Fruit fly (Drosophila melanogaster) whole organism, embryonic: ENCODE data around the gene dwg.

Source experiments
- Abd-B ChIP-seq: fragments of 200-800 bp; sonication (Bioruptor generic); optimal IDR thresholded peaks from 2 replicates; lab custom pipeline; 2018; ENCODE audit warnings: missing biosample characterization, mild to moderate bottlenecking, missing genetic modification characterization, moderate library complexity
- B-H2 ChIP-seq: fragments of 200-800 bp; sonication (Bioruptor generic); optimal IDR thresholded peaks from 2 replicates; lab custom pipeline; 2018; ENCODE audit warnings: missing biosample characterization, mild to moderate bottlenecking, missing genetic modification characterization
- CG11560 ChIP-seq: fragments of 200-800 bp; sonication (Bioruptor generic); IDR thresholded peaks from 3 replicates; pipeline ENCODE4 v1.3.6; 2022; ENCODE audit warnings: missing biosample characterization, missing genetic modification characterization
- CG14860 ChIP-seq: fragments of 200-800 bp; sonication (Bioruptor generic); IDR thresholded peaks from 3 replicates; pipeline ENCODE4 v1.3.6; 2022; ENCODE audit warnings: missing biosample characterization, missing genetic modification characterization; ENCODE audit not compliant: partially characterized antibody
- CG15696 ChIP-seq: fragments of 200-800 bp; sonication (Bioruptor generic); optimal IDR thresholded peaks from 2 replicates; lab custom pipeline; 2019; ENCODE audit warnings: missing biosample characterization, mild to moderate bottlenecking, missing genetic modification characterization, moderate library complexity
- CG16863 ChIP-seq: fragments of 200-800 bp; sonication (Bioruptor generic); optimal IDR thresholded peaks from 3 replicates; lab custom pipeline; 2016; ENCODE audit warnings: missing biosample characterization, missing genetic modification characterization
- CG17802 ChIP-seq: fragments of 200-800 bp; sonication (Bioruptor generic); optimal IDR thresholded peaks from 2 replicates; lab custom pipeline; 2018; ENCODE audit warnings: missing biosample characterization, mild to moderate bottlenecking, missing genetic modification characterization, moderate library complexity
- CG2116 ChIP-seq: fragments of 200-800 bp; sonication (Bioruptor generic); optimal IDR thresholded peaks from 3 replicates; lab custom pipeline; 2018; ENCODE audit warnings: missing biosample characterization, mild to moderate bottlenecking, missing genetic modification characterization
- CG2120 ChIP-seq: fragments of 200-800 bp; sonication (Bioruptor generic); optimal IDR thresholded peaks from 3 replicates; lab custom pipeline; 2016; ENCODE audit warnings: missing biosample characterization, missing genetic modification characterization
- CG32772 ChIP-seq: fragments of 200-800 bp; sonication (Bioruptor generic); IDR thresholded peaks from 2 replicates; pipeline ENCODE4 v1.3.6; 2022; ENCODE audit warnings: missing biosample characterization, missing genetic modification characterization
- CG34224 ChIP-seq: fragments of 200-800 bp; sonication (Bioruptor generic); IDR thresholded peaks from 3 replicates; pipeline ENCODE4 v1.3.6; 2022; ENCODE audit warnings: missing biosample characterization, missing genetic modification characterization; ENCODE audit not compliant: partially characterized antibody
- CG42726 ChIP-seq: fragments of 200-800 bp; sonication (Bioruptor generic); IDR thresholded peaks from 2 replicates; pipeline ENCODE4 v1.3.6; 2022; ENCODE audit warnings: missing biosample characterization, missing genetic modification characterization; ENCODE audit not compliant: partially characterized antibody
- CG6683 ChIP-seq: fragments of 200-800 bp; sonication (Bioruptor generic); optimal IDR thresholded peaks from 2 replicates; lab custom pipeline; 2017; ENCODE audit warnings: missing biosample characterization, mild to moderate bottlenecking, missing genetic modification characterization, missing genetic modification reagents
- CG8944 ChIP-seq: fragments of 200-800 bp; sonication (Bioruptor generic); optimal IDR thresholded peaks from 3 replicates; lab custom pipeline; 2016; ENCODE audit warnings: missing biosample characterization, missing genetic modification characterization
- Dad ChIP-seq: fragments of 200-800 bp; sonication (Bioruptor generic); optimal IDR thresholded peaks from 3 replicates; lab custom pipeline; 2016; ENCODE audit warnings: missing biosample characterization, missing genetic modification characterization
- Dbx ChIP-seq: fragments of 200-800 bp; sonication (Bioruptor generic); IDR thresholded peaks from 3 replicates; pipeline ENCODE4 v1.3.6; 2022; ENCODE audit warnings: missing biosample characterization, missing genetic modification characterization
- Dip3 ChIP-seq: fragments of 200-800 bp; sonication (Bioruptor generic); optimal IDR thresholded peaks from 3 replicates; lab custom pipeline; 2016; ENCODE audit warnings: missing biosample characterization, missing genetic modification characterization
- Dref ChIP-seq: fragments of 200-800 bp; sonication (Bioruptor generic); IDR thresholded peaks from 2 replicates; pipeline ENCODE4 v1.3.6; 2022; ENCODE audit warnings: missing biosample characterization, missing genetic modification characterization
- E2f2 ChIP-seq: fragments of 200-800 bp; sonication (Bioruptor generic); IDR thresholded peaks from 2 replicates; pipeline ENCODE4 v1.3.6; 2022; ENCODE audit warnings: missing biosample characterization, missing genetic modification characterization
- Ets97D ChIP-seq: fragments of 200-800 bp; sonication (Bioruptor generic); optimal IDR thresholded peaks from 3 replicates; lab custom pipeline; 2016; ENCODE audit warnings: missing biosample characterization, missing genetic modification characterization
- Fer1 ChIP-seq: fragments of 200-800 bp; sonication (Bioruptor generic); optimal IDR thresholded peaks from 2 replicates; lab custom pipeline; 2017; ENCODE audit warnings: missing biosample characterization, mild to moderate bottlenecking, missing genetic modification characterization
- HLH4C ChIP-seq: fragments of 200-800 bp; sonication (Bioruptor generic); IDR thresholded peaks from 3 replicates; pipeline ENCODE4 v1.3.6; 2022; ENCODE audit warnings: missing biosample characterization, missing genetic modification characterization; ENCODE audit not compliant: partially characterized antibody
- Lhr ChIP-seq: fragments of 200-800 bp; sonication (Bioruptor generic); optimal IDR thresholded peaks from 3 replicates; lab custom pipeline; 2017; ENCODE audit warnings: mild to moderate bottlenecking, missing biosample characterization, missing genetic modification reagents, missing genetic modification characterization
- Mad ChIP-seq: fragments of 200-800 bp; sonication (Bioruptor generic); optimal IDR thresholded peaks from 2 replicates; lab custom pipeline; 2016; ENCODE audit warnings: missing biosample characterization, missing genetic modification characterization
- Opbp ChIP-seq: fragments of 200-800 bp; sonication (Bioruptor generic); IDR thresholded peaks from 3 replicates; pipeline ENCODE4 v1.3.6; 2022; ENCODE audit warnings: missing biosample characterization, missing genetic modification characterization; ENCODE audit not compliant: partially characterized antibody
- Rfx ChIP-seq: fragments of 200-800 bp; sonication (Bioruptor generic); IDR thresholded peaks from 2 replicates; pipeline ENCODE4 v1.3.6; 2022; ENCODE audit warnings: missing biosample characterization, missing genetic modification characterization
- Scr ChIP-seq: fragments of 200-800 bp; sonication (Bioruptor generic); IDR thresholded peaks from 2 replicates; pipeline ENCODE4 v1.3.6; 2022; ENCODE audit warnings: missing biosample characterization, missing genetic modification characterization; ENCODE audit not compliant: partially characterized antibody
- Sin3A ChIP-seq: fragments of >200 bp; optimal IDR thresholded peaks from 2 replicates; lab custom pipeline; 2018
- Xrp1 ChIP-seq: fragments of 200-800 bp; sonication (Bioruptor generic); IDR thresholded peaks from 2 replicates; pipeline ENCODE4 v1.3.6; 2022; ENCODE audit warnings: missing biosample characterization, missing genetic modification characterization
- abd-A ChIP-seq: fragments of 200-800 bp; sonication (Bioruptor generic); optimal IDR thresholded peaks from 3 replicates; lab custom pipeline; 2019; ENCODE audit warnings: missing biosample characterization, mild to moderate bottlenecking, missing genetic modification characterization, moderate library complexity
- ara ChIP-seq: fragments of 200-800 bp; sonication (Bioruptor generic); IDR thresholded peaks from 2 replicates; pipeline ENCODE4 v1.3.6; 2022; ENCODE audit warnings: missing biosample characterization, missing genetic modification characterization
- bigmax ChIP-seq: fragments of 200-800 bp; sonication (Bioruptor generic); optimal IDR thresholded peaks from 2 replicates; lab custom pipeline; 2018; ENCODE audit warnings: missing biosample characterization, mild to moderate bottlenecking, missing genetic modification characterization
- chinmo ChIP-seq: fragments of 200-800 bp; sonication (Bioruptor generic); IDR thresholded peaks from 4 replicates; pipeline ENCODE4 v1.3.6; 2022; ENCODE audit warnings: missing biosample characterization, missing genetic modification characterization; ENCODE audit not compliant: partially characterized antibody
- cwo ChIP-seq: fragments of 200-800 bp; sonication (Bioruptor generic); optimal IDR thresholded peaks from 3 replicates; lab custom pipeline; 2017; ENCODE audit warnings: missing biosample characterization, missing genetic modification characterization, mild to moderate bottlenecking, moderate library complexity, missing genetic modification reagents
- dpn ChIP-seq, 2 experiments: fragments of 200-800 bp; sonication (Bioruptor generic); optimal IDR thresholded peaks; 3 replicates each; lab custom pipeline; 2016; ENCODE audit warnings: missing biosample characterization in 2 of 2, missing genetic modification characterization in 2 of 2
- ewg ChIP-seq: fragments of 200-800 bp; sonication (Bioruptor generic); optimal IDR thresholded peaks from 3 replicates; lab custom pipeline; 2017; ENCODE audit warnings: mild to moderate bottlenecking, missing biosample characterization, missing genetic modification reagents, missing genetic modification characterization
- gro ChIP-seq: fragments of 200-800 bp; sonication (Bioruptor generic); optimal IDR thresholded peaks from 2 replicates; lab custom pipeline; 2016; ENCODE audit warnings: missing biosample characterization, missing genetic modification characterization
- gt ChIP-seq: fragments of 200-800 bp; sonication (Bioruptor generic); IDR thresholded peaks from 2 replicates; pipeline ENCODE4 v1.3.6; 2022; ENCODE audit warnings: missing biosample characterization, missing genetic modification characterization
- inv ChIP-seq: fragments of 200-800 bp; sonication (Bioruptor generic); IDR thresholded peaks from 2 replicates; pipeline ENCODE4 v1.3.6; 2022; ENCODE audit warnings: missing biosample characterization, missing genetic modification characterization; ENCODE audit not compliant: partially characterized antibody
- ken ChIP-seq: fragments of 200-800 bp; sonication (Bioruptor generic); IDR thresholded peaks from 3 replicates; pipeline ENCODE4 v1.3.6; 2022; ENCODE audit warnings: missing biosample characterization, missing genetic modification characterization
- lov ChIP-seq, 2 experiments: fragments of 200-800 bp in 1 of 2; fragments of >200 bp in 1 of 2; sonication (Bioruptor generic) in 1 of 2; IDR thresholded peaks in 1 of 2; optimal IDR thresholded peaks in 1 of 2; 2 replicates in 1 of 2; 3 replicates in 1 of 2; pipeline versions ENCODE4 v1.3.6 to Lab custom; 2017 to 2022; ENCODE audit warnings: missing biosample characterization in 1 of 2, missing genetic modification characterization in 1 of 2
- prd ChIP-seq, 3 experiments: fragments of >200 bp in 2 of 3; fragments of 200-800 bp in 1 of 3; sonication (Bioruptor generic) in 1 of 3; optimal IDR thresholded peaks in 2 of 3; IDR thresholded peaks in 1 of 3; 2 replicates in 2 of 3; 3 replicates in 1 of 3; pipeline versions ENCODE4 v1.3.6 to Lab custom; 2017 to 2022; ENCODE audit warnings: missing biosample characterization in 1 of 3, missing genetic modification characterization in 1 of 3
- pros ChIP-seq: fragments of 200-800 bp; sonication (Bioruptor generic); optimal IDR thresholded peaks from 3 replicates; lab custom pipeline; 2019; ENCODE audit warnings: missing biosample characterization, mild to moderate bottlenecking, missing genetic modification characterization, moderate library complexity
- pzg ChIP-seq: fragments of 200-800 bp; sonication (Bioruptor generic); optimal IDR thresholded peaks from 3 replicates; lab custom pipeline; 2018; ENCODE audit warnings: missing biosample characterization, mild to moderate bottlenecking, missing genetic modification characterization, moderate library complexity
- slbo ChIP-seq: fragments of 200-800 bp; sonication (Bioruptor generic); IDR thresholded peaks from 2 replicates; pipeline ENCODE4 v1.3.6; 2022; ENCODE audit warnings: missing biosample characterization, missing genetic modification characterization
- vnd ChIP-seq: fragments of 200-800 bp; sonication (Bioruptor generic); IDR thresholded peaks from 3 replicates; pipeline ENCODE4 v1.3.6; 2022; ENCODE audit warnings: missing biosample characterization, missing genetic modification characterization; ENCODE audit not compliant: partially characterized antibody
- vvl ChIP-seq: fragments of 200-800 bp; sonication (Bioruptor generic); IDR thresholded peaks from 2 replicates; pipeline ENCODE4 v1.3.6; 2022; ENCODE audit warnings: missing biosample characterization, missing genetic modification characterization
- zen2 ChIP-seq: fragments of 200-800 bp; sonication (Bioruptor generic); IDR thresholded peaks from 3 replicates; pipeline ENCODE4 v1.3.6; 2022; ENCODE audit warnings: missing biosample characterization, missing genetic modification characterization; ENCODE audit not compliant: partially characterized antibody
- zfh2 ChIP-seq: fragments of 200-800 bp; sonication (Bioruptor generic); optimal IDR thresholded peaks from 2 replicates; lab custom pipeline; 2016; ENCODE audit warnings: missing biosample characterization, missing genetic modification characterization

Gene dwg

dm6 chrX:2713776-2714175, 13.7 kb upstream of the dwg start, which contains the start of the genes CG2685 and CG2694:
Gene CG2685, minus strand, starts transcription at chrX:2713960.
Gene CG2694, plus strand, starts transcription at chrX:2714079.
- TF ChIP-seq pros (no peak), vnd (peak; percentile 67), bigmax (GFP tag; lab: Kevin White, UChicago) (no peak), Mad (GFP tag; lab: Kevin White, UChicago) (no peak), CG16863 (GFP tag; lab: Kevin White, UChicago) (no peak), CG2120 (GFP tag; lab: Kevin White, UChicago) (peak; percentile 30), CG42726 (GFP tag; lab: Robert Waterston, UW) (peak; percentile 44; the same call in 1 of the 2 replicates), Scr (GFP tag; lab: Robert Waterston, UW) (peak; percentile 72), Sin3A (lab: Kevin White, UChicago) (no peak), vvl (0 out of 2 replicates have a peak, but pooled peaks have one; percentile 27), slbo (GFP tag; lab: Robert Waterston, UW) (peak; percentile 21; the same call in 1 of the 2 replicates), Dad (GFP tag; lab: Kevin White, UChicago) (no peak), ara (GFP tag; lab: Robert Waterston, UW) (no peak), Dref (GFP tag; lab: Robert Waterston, UW) (peak; percentile 90), B-H2 (GFP tag; lab: Kevin White, UChicago) (no peak), Dbx (GFP tag; lab: Robert Waterston, UW) (0 out of 3 replicates have a peak, but pooled peaks have one; percentile 22), Ets97D (GFP tag; lab: Kevin White, UChicago) (peak; percentile 34), zen2 (GFP tag; lab: Robert Waterston, UW) (peak; percentile 45; the same call in 1 of the 3 replicates), prd (optimal IDR thresholded peaks at IDR 0.05; lab: Kevin White, UChicago) (no peak), prd (GFP tag; IDR thresholded peaks at IDR 0.05; lab: Robert Waterston, UW) (no peak), ken (GFP tag; lab: Robert Waterston, UW) (no peak), pzg (GFP tag; lab: Kevin White, UChicago) (peak; percentile 79), CG15696 (tag; lab: Kevin White, UChicago) (no peak), Xrp1 (GFP tag; lab: Robert Waterston, UW) (0 out of 2 replicates have a peak, but pooled peaks have one; percentile 7), dpn (GFP tag; optimal IDR thresholded peaks at IDR 0.05; lab: Kevin White, UChicago) (no peak), lov (optimal IDR thresholded peaks at IDR 0.05; lab: Kevin White, UChicago) (no peak), lov (GFP tag; IDR thresholded peaks at IDR 0.05; lab: Robert Waterston, UW) (no peak), chinmo (GFP tag; lab: Robert Waterston, UW) (no peak), CG14860 (GFP tag; lab: Robert Waterston, UW) (peak; percentile 65), CG8944 (GFP tag; lab: Kevin White, UChicago) (no peak), HLH4C (peak; percentile 79), inv (peak; percentile 64), CG34224 (GFP tag; lab: Robert Waterston, UW) (peak; percentile 85), Rfx (peak; percentile 33; the same call in 1 of the 2 replicates), ewg (GFP tag; lab: Kevin White, UChicago) (no peak), zfh2 (no peak), Dip3 (no peak), gro (GFP tag; lab: Kevin White, UChicago) (no peak), Lhr (peak; percentile 4), Opbp (GFP tag; lab: Robert Waterston, UW) (peak; percentile 81), gt (GFP tag; lab: Robert Waterston, UW) (no peak), CG32772 (no peak), E2f2 (GFP tag; lab: Robert Waterston, UW) (peak; percentile 75), abd-A (no peak), CG6683 (GFP tag; lab: Kevin White, UChicago) (no peak), Fer1 (GFP tag; lab: Kevin White, UChicago) (no peak), Abd-B (GFP tag; lab: Kevin White, UChicago) (no peak), CG11560 (tag; lab: Robert Waterston, UW) (peak; percentile 39; the same call in 1 of the 3 replicates), cwo (GFP tag; lab: Kevin White, UChicago) (no peak), CG2116 (GFP tag; lab: Kevin White, UChicago) (peak; percentile 48), CG17802 (tag; lab: Kevin White, UChicago) (no peak)
